Worm (Caenorhabditis elegans) whole organism, late embryonic: ENCODE results near the gene vpat-1.

Experiments
- C08G9.2 ChIP-seq: sonication (generic microtip); optimal IDR thresholded peaks from 2 replicates; lab custom pipeline; 2016; ENCODE audit warnings: mild to moderate bottlenecking, missing genetic modification characterization, moderate library complexity, missing compliant biosample characterization
- C38D4.7 ChIP-seq: fragments of 200-800 bp; sonication (Bioruptor generic); optimal IDR thresholded peaks from 2 replicates; lab custom pipeline; 2018; ENCODE audit warnings: mild to moderate bottlenecking, missing genetic modification characterization, moderate library complexity, missing compliant biosample characterization
- F13H6.1 ChIP-seq: sonication (generic microtip); optimal IDR thresholded peaks from 2 replicates; lab custom pipeline; 2016; ENCODE audit warnings: missing genetic modification characterization, missing compliant biosample characterization
- K02D7.2 ChIP-seq: sonication (generic microtip); optimal IDR thresholded peaks from 2 replicates; lab custom pipeline; 2017; ENCODE audit warnings: mild to moderate bottlenecking, missing genetic modification characterization, missing compliant biosample characterization
- T23F11.4 ChIP-seq: fragments of 200-800 bp; sonication (Bioruptor generic); optimal IDR thresholded peaks from 2 replicates; lab custom pipeline; 2018; ENCODE audit warnings: mild to moderate bottlenecking, missing genetic modification characterization, missing compliant biosample characterization
- ama-1 ChIP-seq: fragments of 150-350 bp; optimal IDR thresholded peaks from 2 replicates; lab custom pipeline; 2014
- ceh-18 ChIP-seq: sonication (generic microtip); optimal IDR thresholded peaks from 2 replicates; lab custom pipeline; 2016; ENCODE audit warnings: missing genetic modification characterization, missing compliant biosample characterization
- ceh-2 ChIP-seq: sonication (generic microtip); optimal IDR thresholded peaks from 2 replicates; lab custom pipeline; 2016; ENCODE audit warnings: missing genotype, missing genetic modification characterization, missing compliant biosample characterization
- ceh-24 ChIP-seq: sonication (generic microtip); optimal IDR thresholded peaks from 2 replicates; lab custom pipeline; 2016; ENCODE audit warnings: mild to moderate bottlenecking, missing genetic modification characterization, missing compliant biosample characterization
- ceh-31 ChIP-seq: sonication (generic microtip); optimal IDR thresholded peaks from 2 replicates; lab custom pipeline; 2016; ENCODE audit warnings: missing genetic modification characterization, missing compliant biosample characterization
- ceh-48 ChIP-seq: sonication (generic microtip); optimal IDR thresholded peaks from 2 replicates; lab custom pipeline; 2016; ENCODE audit warnings: missing genetic modification characterization, inconsistent platforms, missing compliant biosample characterization
- ceh-6 ChIP-seq: fragments of 200-800 bp; sonication (Bioruptor generic); optimal IDR thresholded peaks from 2 replicates; lab custom pipeline; 2018; ENCODE audit warnings: mild to moderate bottlenecking, missing genetic modification characterization, missing compliant biosample characterization
- dmd-4 ChIP-seq: sonication (generic microtip); optimal IDR thresholded peaks from 2 replicates; lab custom pipeline; 2016; ENCODE audit warnings: borderline replicate concordance, missing genetic modification characterization, missing compliant biosample characterization
- elt-4 ChIP-seq: sonication (generic microtip); optimal IDR thresholded peaks from 2 replicates; lab custom pipeline; 2016; ENCODE audit warnings: missing genetic modification characterization, missing compliant biosample characterization
- eyg-1 ChIP-seq: sonication (generic microtip); optimal IDR thresholded peaks from 2 replicates; lab custom pipeline; 2016; ENCODE audit warnings: missing genotype, missing genetic modification characterization, missing compliant biosample characterization
- fax-1 ChIP-seq: sonication (generic microtip); optimal IDR thresholded peaks from 2 replicates; lab custom pipeline; 2016; ENCODE audit warnings: missing genotype, missing genetic modification characterization, missing compliant biosample characterization
- fkh-6 ChIP-seq: sonication (generic microtip); optimal IDR thresholded peaks from 2 replicates; lab custom pipeline; 2016; ENCODE audit warnings: missing genetic modification characterization, missing compliant biosample characterization
- gmeb-2 ChIP-seq: sonication (generic microtip); optimal IDR thresholded peaks from 2 replicates; lab custom pipeline; 2016; ENCODE audit warnings: missing genetic modification characterization, inconsistent platforms, missing compliant biosample characterization
- hlh-15 ChIP-seq: sonication (generic microtip); optimal IDR thresholded peaks from 2 replicates; lab custom pipeline; 2016; ENCODE audit warnings: missing genetic modification characterization, missing compliant biosample characterization
- hlh-30 ChIP-seq: sonication (generic microtip); optimal IDR thresholded peaks from 2 replicates; lab custom pipeline; 2017; ENCODE audit warnings: antibody characterized with exemption, missing genetic modification characterization, missing compliant biosample characterization; ENCODE audit not compliant: insufficient read depth
- hlh-8 ChIP-seq: sonication (generic microtip); optimal IDR thresholded peaks from 2 replicates; lab custom pipeline; 2016; ENCODE audit warnings: missing genotype, missing genetic modification characterization, missing compliant biosample characterization
- lim-6 ChIP-seq: sonication (generic microtip); optimal IDR thresholded peaks from 2 replicates; lab custom pipeline; 2016; ENCODE audit warnings: missing genetic modification characterization, missing compliant biosample characterization
- lin-11 ChIP-seq: fragments of 200-800 bp; sonication (Bioruptor generic); optimal IDR thresholded peaks from 2 replicates; lab custom pipeline; 2018; ENCODE audit warnings: mild to moderate bottlenecking, missing genetic modification characterization, missing compliant biosample characterization
- madf-2 ChIP-seq: sonication (generic microtip); optimal IDR thresholded peaks from 2 replicates; lab custom pipeline; 2017; ENCODE audit warnings: missing genetic modification characterization, missing compliant biosample characterization
- mec-3 ChIP-seq: sonication (generic microtip); optimal IDR thresholded peaks from 2 replicates; lab custom pipeline; 2016; ENCODE audit warnings: borderline replicate concordance, missing genetic modification characterization, missing compliant biosample characterization
- nfya-1 ChIP-seq: sonication (generic microtip); optimal IDR thresholded peaks from 2 replicates; lab custom pipeline; 2017; ENCODE audit warnings: missing genetic modification characterization, mild to moderate bottlenecking, missing compliant biosample characterization, antibody characterized with exemption, moderate library complexity
- nhr-11 ChIP-seq: fragments of 150-350 bp; optimal IDR thresholded peaks from 2 replicates; lab custom pipeline; 2014; ENCODE audit warnings: missing biosample characterization, missing genetic modification characterization
- nhr-232 ChIP-seq: sonication (generic microtip); optimal IDR thresholded peaks from 2 replicates; lab custom pipeline; 2016; ENCODE audit warnings: missing genetic modification characterization, missing compliant biosample characterization
- npax-4 ChIP-seq: sonication (generic microtip); optimal IDR thresholded peaks from 2 replicates; lab custom pipeline; 2016; ENCODE audit warnings: missing genetic modification characterization, missing compliant biosample characterization
- odd-2 ChIP-seq: sonication (generic microtip); optimal IDR thresholded peaks from 2 replicates; lab custom pipeline; 2017; ENCODE audit warnings: antibody characterized with exemption, mild to moderate bottlenecking, missing genetic modification characterization, missing compliant biosample characterization
- pax-1 ChIP-seq: fragments of 150-350 bp; optimal IDR thresholded peaks from 2 replicates; lab custom pipeline; 2014; ENCODE audit warnings: missing biosample characterization, missing genetic modification characterization
- pha-4 ChIP-seq: fragments of 150-350 bp; optimal IDR thresholded peaks from 2 replicates; lab custom pipeline; 2018; ENCODE audit warnings: missing biosample characterization, missing genetic modification reagents, missing genetic modification characterization
- pros-1 ChIP-seq: fragments of 150-350 bp; optimal IDR thresholded peaks from 2 replicates; lab custom pipeline; 2014; ENCODE audit warnings: missing biosample characterization, missing genetic modification reagents, missing genetic modification characterization
- rnt-1 ChIP-seq: sonication (generic microtip); optimal IDR thresholded peaks from 2 replicates; lab custom pipeline; 2016; ENCODE audit warnings: missing genetic modification characterization, missing compliant biosample characterization
- sdc-2 ChIP-seq: sonication (generic microtip); optimal IDR thresholded peaks from 2 replicates; lab custom pipeline; 2016; ENCODE audit warnings: missing genotype, missing genetic modification characterization, missing compliant biosample characterization
- sox-2 ChIP-seq: fragments of 200-800 bp; sonication (Bioruptor generic); IDR thresholded peaks from 2 replicates; pipeline ENCODE4 v1.3.6; 2022; ENCODE audit warnings: missing genetic modification reagents, missing genetic modification characterization, missing compliant biosample characterization
- sox-4 ChIP-seq: sonication (generic microtip); optimal IDR thresholded peaks from 2 replicates; lab custom pipeline; 2017; ENCODE audit warnings: mild to moderate bottlenecking, missing genetic modification characterization, inconsistent platforms, missing compliant biosample characterization
- tbx-7 ChIP-seq: sonication (generic microtip); optimal IDR thresholded peaks from 2 replicates; lab custom pipeline; 2016; ENCODE audit warnings: missing genotype, missing genetic modification characterization, missing compliant biosample characterization
- unc-3 ChIP-seq, 2 experiments: fragments of 200-800 bp in 1 of 2; sonication (Bioruptor generic) in 1 of 2; sonication (generic microtip) in 1 of 2; conservative IDR thresholded peaks in 1 of 2; optimal IDR thresholded peaks in 1 of 2; 2 replicates each; pipeline versions ENCODE4 v1.3.6 to Lab custom; 2016 to 2022; ENCODE audit warnings: missing compliant biosample characterization in 2 of 2, missing genetic modification characterization in 2 of 2, missing genetic modification reagents in 1 of 2
- unc-42 ChIP-seq: sonication (generic microtip); optimal IDR thresholded peaks from 2 replicates; lab custom pipeline; 2016; ENCODE audit warnings: missing genotype, missing genetic modification characterization, missing compliant biosample characterization
- unc-55 ChIP-seq: sonication (generic microtip); optimal IDR thresholded peaks from 2 replicates; lab custom pipeline; 2017; ENCODE audit warnings: missing biosample characterization, missing genetic modification reagents, missing genetic modification characterization
- zip-5 ChIP-seq: sonication (generic microtip); optimal IDR thresholded peaks from 2 replicates; lab custom pipeline; 2016; ENCODE audit warnings: missing genetic modification characterization, missing compliant biosample characterization

vpat-1 gene

DNA sequence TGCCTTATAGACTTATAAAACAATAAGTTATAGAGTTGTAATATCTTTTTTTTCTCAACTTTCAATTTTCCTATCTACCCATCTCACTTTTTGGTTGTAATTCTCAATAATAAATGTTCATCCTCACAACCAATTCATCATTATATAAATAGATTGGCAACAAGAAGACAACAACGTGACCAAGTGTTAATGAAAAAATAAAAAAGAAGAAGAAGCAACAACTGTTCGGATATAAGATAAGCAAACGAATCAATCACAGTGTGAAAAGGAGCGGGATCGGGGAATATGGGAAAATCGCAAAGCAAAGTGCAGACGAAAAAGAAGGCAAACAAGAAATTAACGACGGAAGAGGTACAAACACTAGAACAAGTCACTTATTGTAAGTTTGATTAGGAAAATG lies 7.9 kb upstream of the vpat-1 start, which contains the start of gene ncs-3:
Gene ncs-3, plus strand, starts transcription at position 153 of the 400 bp plus-strand sequence.
- no peak for TF ChIP-seq pax-1
- TF ChIP-seq unc-55 (GFP tag; lab: Kevin White, UChicago), result peak; percentile 89

DNA sequence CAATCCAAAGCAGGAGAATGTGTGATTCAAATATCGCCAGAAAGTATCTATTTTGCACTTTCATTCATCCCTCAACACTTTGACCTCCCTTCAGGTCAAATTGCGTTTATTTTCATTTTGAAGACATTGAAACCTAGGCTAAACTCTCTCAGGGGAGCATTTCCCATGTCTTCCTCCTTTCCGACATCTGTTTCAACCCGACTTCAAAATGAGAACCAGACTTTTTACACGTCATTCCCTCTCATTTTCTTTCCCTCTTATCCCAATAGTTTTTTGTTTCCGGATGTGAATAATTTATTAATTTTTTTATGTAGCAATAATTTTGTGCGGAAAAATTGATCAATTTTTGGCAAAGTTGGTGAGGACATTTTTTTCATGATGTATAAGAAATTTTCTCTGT lies 7.0 kb upstream of the vpat-1 start:
- TF ChIP-seq K02D7.2 (tag; lab: Kevin White, UChicago) (no peak), pha-4 (no peak), T23F11.4 (GFP tag; lab: Kevin White, UChicago) (no peak), hlh-8 (tag; lab: Kevin White, UChicago) (peak; percentile 34), npax-4 (tag; lab: Kevin White, UChicago) (no peak)

DNA sequence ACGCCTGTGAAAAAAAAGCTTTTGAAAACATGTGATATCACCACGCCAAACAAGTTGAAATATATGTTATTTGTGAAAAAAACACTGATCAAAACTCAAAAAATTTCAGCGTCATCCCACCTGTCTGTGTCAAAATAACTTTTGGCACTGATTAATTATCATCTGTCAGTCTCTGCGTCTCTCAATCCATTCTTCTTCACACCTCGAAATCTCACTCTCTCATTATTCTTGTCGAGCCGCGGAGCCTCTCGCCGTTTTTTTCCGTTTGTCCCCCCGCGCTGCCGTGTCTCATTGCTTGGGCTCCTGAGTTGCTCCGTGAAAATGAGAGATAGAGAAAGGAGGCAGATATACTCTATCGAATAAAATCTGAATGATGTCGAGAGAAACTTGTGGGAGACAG lies 5.0 kb upstream of the vpat-1 start:
- no peak for TF ChIP-seq ceh-2 (tag; lab: Kevin White, UChicago)
- no peak for TF ChIP-seq dmd-4 (tag; lab: Kevin White, UChicago)
- no peak for TF ChIP-seq nhr-11 (tag; lab: Kevin White, UChicago)
- TF ChIP-seq lim-6, result peak; percentile 14
- TF ChIP-seq tbx-7 (tag; lab: Kevin White, UChicago), result no peak
- TF ChIP-seq unc-55 (GFP tag; lab: Kevin White, UChicago), result peak; percentile 67
- no peak for TF ChIP-seq sox-2 (GFP tag; lab: Robert Waterston, UW)
- TF ChIP-seq F13H6.1 (tag; lab: Kevin White, UChicago), result no peak
- no peak for TF ChIP-seq madf-2 (tag; lab: Kevin White, UChicago)
- TF ChIP-seq ceh-18 (tag; lab: Kevin White, UChicago), result peak; percentile 51
- no peak for TF ChIP-seq ceh-31 (tag; lab: Kevin White, UChicago)
- no peak for TF ChIP-seq hlh-30
- no peak for TF ChIP-seq eyg-1 (tag; lab: Kevin White, UChicago)
- no peak for TF ChIP-seq npax-4 (tag; lab: Kevin White, UChicago)
- no peak for TF ChIP-seq ceh-24 (tag; lab: Kevin White, UChicago)
- peak; percentile 29 for TF ChIP-seq unc-42 (tag; lab: Kevin White, UChicago)
- no peak for TF ChIP-seq lin-11 (tag; lab: Kevin White, UChicago)
- no peak for TF ChIP-seq zip-5 (tag; lab: Kevin White, UChicago)
- TF ChIP-seq fax-1 (tag; lab: Kevin White, UChicago), result no peak
- no peak for TF ChIP-seq C08G9.2 (tag; lab: Kevin White, UChicago)
- peak; percentile 3 for TF ChIP-seq nfya-1 (tag; lab: Kevin White, UChicago)
- TF ChIP-seq nhr-232, result no peak
- TF ChIP-seq mec-3 (tag; lab: Kevin White, UChicago), result no peak
- TF ChIP-seq ceh-48 (tag; lab: Kevin White, UChicago), result no peak
- no peak for TF ChIP-seq sox-4 (tag; lab: Kevin White, UChicago)
- TF ChIP-seq unc-3 (GFP tag; conservative IDR thresholded peaks at IDR 0.05; lab: Robert Waterston, UW), result no peak
- TF ChIP-seq unc-3 (tag; optimal IDR thresholded peaks at IDR 0.05; lab: Kevin White, UChicago), result no peak
- no peak for TF ChIP-seq ama-1 (lab: Kevin White, UChicago)
- TF ChIP-seq ceh-6 (GFP tag; lab: Kevin White, UChicago), result no peak
- TF ChIP-seq fkh-6, result no peak
- no peak for TF ChIP-seq hlh-15 (tag; lab: Kevin White, UChicago)
- TF ChIP-seq pros-1 (tag; lab: Kevin White, UChicago), result no peak
- TF ChIP-seq C38D4.7 (GFP tag; lab: Kevin White, UChicago), result no peak
- peak; percentile 44 for TF ChIP-seq rnt-1
- TF ChIP-seq gmeb-2 (tag; lab: Kevin White, UChicago), result no peak
- peak; percentile 18 for TF ChIP-seq sdc-2
- no peak for TF ChIP-seq elt-4
- no peak for TF ChIP-seq odd-2 (tag; lab: Kevin White, UChicago)
